In the genomic region with DNA sequence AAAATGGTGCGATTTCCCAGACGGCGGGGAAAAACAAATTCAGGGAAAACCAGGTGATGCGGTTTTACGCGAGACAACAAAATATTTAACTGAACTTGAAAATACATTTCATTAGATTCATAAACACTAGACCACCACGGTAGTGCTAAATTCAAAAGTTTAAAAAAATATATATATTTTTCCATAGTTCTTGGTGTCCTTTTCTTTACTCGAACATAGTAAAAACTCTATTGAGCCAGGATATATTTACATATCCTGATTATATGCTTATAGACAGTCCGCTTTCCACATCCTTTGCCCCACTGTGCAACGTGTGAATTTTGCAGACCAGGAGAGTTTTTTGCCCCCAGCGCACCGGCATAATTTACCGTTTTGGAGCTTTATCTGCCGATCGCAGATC, we compare ENCODE assay signal across 1 fruit fly cellular context.
TF ChIP-seq lines count a peak whose summit lies in the region.

No protein-coding gene starts in this region.

TF ChIP-seq in whole organism, embryonic, 481 proteins besides CTCF, POLR2A, EP300 and RAD21 (continued from another document and continues in another):
- TF ChIP-seq CG34376 (GFP tag; optimal IDR thresholded peaks at IDR 0.05; lab: Kevin White, UChicago) (no peak), ems (GFP tag; optimal IDR thresholded peaks at IDR 0.05; lab: Kevin White, UChicago) (no peak), vvl (GFP tag; IDR thresholded peaks at IDR 0.05; lab: Robert Waterston, UW) (no peak), CG17829 (tag; optimal IDR thresholded peaks at IDR 0.05; lab: Kevin White, UChicago) (peak; percentile 7), CG17912 (GFP tag; optimal IDR thresholded peaks at IDR 0.05; lab: Kevin White, UChicago) (no peak), tx (GFP tag; optimal IDR thresholded peaks at IDR 0.05; lab: Kevin White, UChicago) (no peak), CG4328 (GFP tag; optimal IDR thresholded peaks at IDR 0.05; lab: Kevin White, UChicago) (no peak), CG13775 (GFP tag; optimal IDR thresholded peaks at IDR 0.05; lab: Kevin White, UChicago) (no peak), CG5180 (GFP tag; optimal IDR thresholded peaks at IDR 0.05; lab: Kevin White, UChicago) (no peak), Hr51 (GFP tag; optimal IDR thresholded peaks at IDR 0.05; lab: Kevin White, UChicago) (peak in 1 of 2 experiments; percentile 33), CG42726 (GFP tag; IDR thresholded peaks at IDR 0.05; lab: Robert Waterston, UW; ENCODE audit: partially characterized antibody) (no peak), HLH4C (GFP tag; IDR thresholded peaks at IDR 0.05; lab: Robert Waterston, UW; ENCODE audit: partially characterized antibody) (no peak), Nf-YA (GFP tag; IDR thresholded peaks at IDR 0.05; lab: Robert Waterston, UW) (no peak), gt (GFP tag; IDR thresholded peaks at IDR 0.05; lab: Robert Waterston, UW) (no peak), CG7928 (GFP tag; optimal IDR thresholded peaks at IDR 0.05; lab: Kevin White, UChicago) (no peak), schlank (tag; optimal IDR thresholded peaks at IDR 0.05; lab: Kevin White, UChicago) (no peak), CG4707 (GFP tag; optimal IDR thresholded peaks at IDR 0.05; lab: Kevin White, UChicago) (no peak), Optix (GFP tag; IDR thresholded peaks at IDR 0.05; lab: Robert Waterston, UW) (no peak), CG15269 (tag; optimal IDR thresholded peaks at IDR 0.05; lab: Kevin White, UChicago) (peak; percentile 30), ac (GFP tag; optimal IDR thresholded peaks at IDR 0.05; lab: Kevin White, UChicago) (no peak), toy (GFP tag; IDR thresholded peaks at IDR 0.05; lab: Robert Waterston, UW) (no peak), CG31365 (tag; optimal IDR thresholded peaks at IDR 0.05; lab: Kevin White, UChicago) (no peak), Myb (GFP tag; optimal IDR thresholded peaks at IDR 0.05; lab: Kevin White, UChicago) (no peak), CG9817 (tag; optimal IDR thresholded peaks at IDR 0.05; lab: Kevin White, UChicago) (no peak), sens (GFP tag; lab: Kevin White, UChicago) (peak; percentile 79), gro (GFP tag; optimal IDR thresholded peaks at IDR 0.05; lab: Kevin White, UChicago) (no peak), crol (GFP tag; IDR thresholded peaks at IDR 0.05; lab: Robert Waterston, UW) (no peak), fu2 (GFP tag; optimal IDR thresholded peaks at IDR 0.05; lab: Kevin White, UChicago) (no peak), CG12071 (GFP tag; optimal IDR thresholded peaks at IDR 0.05; lab: Kevin White, UChicago) (no peak), Dfd (GFP tag; optimal IDR thresholded peaks at IDR 0.05; lab: Kevin White, UChicago) (no peak), pita (GFP tag; optimal IDR thresholded peaks at IDR 0.05; lab: Kevin White, UChicago) (no peak), dm (GFP tag; optimal IDR thresholded peaks at IDR 0.05; lab: Kevin White, UChicago) (no peak), Poxn (GFP tag; IDR thresholded peaks at IDR 0.05; lab: Robert Waterston, UW) (no peak), eyg (GFP tag; optimal IDR thresholded peaks at IDR 0.05; lab: Kevin White, UChicago) (no peak), CG12155 (GFP tag; optimal IDR thresholded peaks at IDR 0.05; lab: Kevin White, UChicago) (no peak), mld (GFP tag; IDR thresholded peaks at IDR 0.05; lab: Robert Waterston, UW; ENCODE audit: partially characterized antibody) (no peak), sr (GFP tag; IDR thresholded peaks at IDR 0.05; lab: Robert Waterston, UW) (no peak), kni (GFP tag; optimal IDR thresholded peaks at IDR 0.05; lab: Kevin White, UChicago) (no peak), E2f2 (GFP tag; IDR thresholded peaks at IDR 0.05; lab: Robert Waterston, UW) (no peak), ind (GFP tag; optimal IDR thresholded peaks at IDR 0.05; lab: Kevin White, UChicago) (peak; percentile 4), HLH3B (GFP tag; IDR thresholded peaks at IDR 0.05; lab: Robert Waterston, UW) (peak; percentile 40; the same call in 1 of the 2 replicates), maf-S (GFP tag; optimal IDR thresholded peaks at IDR 0.05; lab: Kevin White, UChicago) (no peak), pan (optimal IDR thresholded peaks at IDR 0.05; lab: Kevin White, UChicago) (no peak), pan (GFP tag; optimal IDR thresholded peaks at IDR 0.05 in 1 of 2, IDR thresholded peaks at IDR 0.05 in 1 of 2) (no peak), CG12104 (GFP tag; optimal IDR thresholded peaks at IDR 0.05; lab: Kevin White, UChicago) (no peak), Sin3A (optimal IDR thresholded peaks at IDR 0.05; lab: Kevin White, UChicago) (no peak), grn (GFP tag; optimal IDR thresholded peaks at IDR 0.05; lab: Kevin White, UChicago) (no peak), CG16813 (GFP tag; IDR thresholded peaks at IDR 0.05; lab: Robert Waterston, UW; ENCODE audit: partially characterized antibody) (no peak), CG13624 (GFP tag; optimal IDR thresholded peaks at IDR 0.05; lab: Kevin White, UChicago) (no peak), Fer3 (tag; optimal IDR thresholded peaks at IDR 0.05; lab: Kevin White, UChicago) (no peak), ato (GFP tag; IDR thresholded peaks at IDR 0.05; lab: Robert Waterston, UW; ENCODE audit: partially characterized antibody) (no peak), tgo (GFP tag; IDR thresholded peaks at IDR 0.05; lab: Robert Waterston, UW) (no peak), CG10147 (GFP tag; optimal IDR thresholded peaks at IDR 0.05; lab: Kevin White, UChicago) (no peak), sqz (GFP tag; optimal IDR thresholded peaks at IDR 0.05; lab: Kevin White, UChicago) (no peak), Adf1 (GFP tag; IDR thresholded peaks at IDR 0.05; lab: Robert Waterston, UW) (no peak), twi (tag; optimal IDR thresholded peaks at IDR 0.05; lab: Kevin White, UChicago) (no peak), Atf3 (GFP tag; optimal IDR thresholded peaks at IDR 0.05; lab: Kevin White, UChicago) (no peak), CG10321 (GFP tag; IDR thresholded peaks at IDR 0.05; lab: Robert Waterston, UW) (no peak), CG18599 (GFP tag; optimal IDR thresholded peaks at IDR 0.05; lab: Kevin White, UChicago) (no peak), chn (GFP tag; optimal IDR thresholded peaks at IDR 0.05; lab: Kevin White, UChicago) (no peak), row (GFP tag; IDR thresholded peaks at IDR 0.05; lab: Robert Waterston, UW) (peak; percentile 48), CkIIα-i1 (GFP tag; IDR thresholded peaks at IDR 0.05; lab: Robert Waterston, UW) (no peak), CG30403 (GFP tag; optimal IDR thresholded peaks at IDR 0.05; lab: Kevin White, UChicago) (peak; percentile 43), Deaf1 (tag; optimal IDR thresholded peaks at IDR 0.05; lab: Kevin White, UChicago) (no peak), CoRest (tag; optimal IDR thresholded peaks at IDR 0.05; lab: Kevin White, UChicago) (peak; percentile 3), sug (tag; optimal IDR thresholded peaks at IDR 0.05; lab: Kevin White, UChicago) (no peak), CG9727 (GFP tag; optimal IDR thresholded peaks at IDR 0.05; lab: Kevin White, UChicago) (peak; percentile 18), yki (optimal IDR thresholded peaks at IDR 0.05; lab: Kevin White, UChicago) (no peak), abd-A (tag; optimal IDR thresholded peaks at IDR 0.05; lab: Kevin White, UChicago) (no peak), Jarid2 (GFP tag; optimal IDR thresholded peaks at IDR 0.05; lab: Kevin White, UChicago) (no peak), aop (GFP tag; IDR thresholded peaks at IDR 0.05; lab: Robert Waterston, UW) (no peak), Fer2 (tag; optimal IDR thresholded peaks at IDR 0.05; lab: Kevin White, UChicago) (no peak), ranshi (GFP tag; IDR thresholded peaks at IDR 0.05; lab: Robert Waterston, UW) (no peak), Mes4 (GFP tag; optimal IDR thresholded peaks at IDR 0.05; lab: Kevin White, UChicago) (no peak), Dip3 (GFP tag; optimal IDR thresholded peaks at IDR 0.05; lab: Kevin White, UChicago) (no peak), trh (GFP tag; optimal IDR thresholded peaks at IDR 0.05; lab: Kevin White, UChicago) (no peak), Bdp1 (GFP tag; optimal IDR thresholded peaks at IDR 0.05; lab: Kevin White, UChicago) (no peak), ara (GFP tag; IDR thresholded peaks at IDR 0.05; lab: Robert Waterston, UW) (no peak), B-H2 (GFP tag; optimal IDR thresholded peaks at IDR 0.05; lab: Kevin White, UChicago) (no peak), CG7271 (tag; optimal IDR thresholded peaks at IDR 0.05; lab: Kevin White, UChicago) (no peak), bbx (GFP tag; IDR thresholded peaks at IDR 0.05; lab: Robert Waterston, UW; ENCODE audit: partially characterized antibody) (no peak), CG8089 (GFP tag; optimal IDR thresholded peaks at IDR 0.05; lab: Kevin White, UChicago) (no peak), cas (GFP tag; IDR thresholded peaks at IDR 0.05; lab: Robert Waterston, UW) (no peak), CG2129 (GFP tag; IDR thresholded peaks at IDR 0.05; lab: Robert Waterston, UW; ENCODE audit: partially characterized antibody) (no peak), cg (GFP tag; optimal IDR thresholded peaks at IDR 0.05; lab: Kevin White, UChicago) (no peak), Usf (GFP tag; optimal IDR thresholded peaks at IDR 0.05; lab: Kevin White, UChicago) (no peak), CG4404 (GFP tag; IDR thresholded peaks at IDR 0.05; lab: Robert Waterston, UW) (no peak), crc (GFP tag; optimal IDR thresholded peaks at IDR 0.05; lab: Kevin White, UChicago) (no peak), CG14965 (GFP tag; optimal IDR thresholded peaks at IDR 0.05; lab: Kevin White, UChicago; ENCODE audit: borderline replicate concordance) (no peak), CG6654 (GFP tag; optimal IDR thresholded peaks at IDR 0.05; lab: Kevin White, UChicago) (no peak), CG17359 (tag; optimal IDR thresholded peaks at IDR 0.05; lab: Kevin White, UChicago) (peak; percentile 17), CG8388 (GFP tag; optimal IDR thresholded peaks at IDR 0.05; lab: Kevin White, UChicago) (no peak), Hand (GFP tag; optimal IDR thresholded peaks at IDR 0.05; lab: Kevin White, UChicago) (no peak), lab (GFP tag; optimal IDR thresholded peaks at IDR 0.05; lab: Kevin White, UChicago) (peak; percentile 8), H2.0 (GFP tag; IDR thresholded peaks at IDR 0.05; lab: Robert Waterston, UW) (0 out of 2 replicates have a peak, but pooled peaks have one; percentile 32), Ptx1 (GFP tag; IDR thresholded peaks at IDR 0.05; lab: Robert Waterston, UW) (no peak), pnt (GFP tag; optimal IDR thresholded peaks at IDR 0.05; lab: Kevin White, UChicago) (no peak), NK7.1 (GFP tag; optimal IDR thresholded peaks at IDR 0.05; lab: Kevin White, UChicago) (no peak), Sry-δ (GFP tag; optimal IDR thresholded peaks at IDR 0.05; lab: Kevin White, UChicago) (no peak), CG9437 (GFP tag; optimal IDR thresholded peaks at IDR 0.05; lab: Kevin White, UChicago) (peak; percentile 12), esg (GFP tag; conservative IDR thresholded peaks at IDR 0.05; lab: Robert Waterston, UW) (no peak), chinmo (GFP tag; IDR thresholded peaks at IDR 0.05; lab: Robert Waterston, UW; ENCODE audit: partially characterized antibody) (no peak), cad (GFP tag; optimal IDR thresholded peaks at IDR 0.05; lab: Kevin White, UChicago) (no peak), bsh (GFP tag; optimal IDR thresholded peaks at IDR 0.05; lab: Kevin White, UChicago) (peak; percentile 1 to 23), CG30431 (GFP tag; optimal IDR thresholded peaks at IDR 0.05; lab: Kevin White, UChicago) (no peak), cwo (GFP tag; optimal IDR thresholded peaks at IDR 0.05; lab: Kevin White, UChicago) (no peak), CG14441 (GFP tag; IDR thresholded peaks at IDR 0.05; lab: Robert Waterston, UW) (0 out of 2 replicates have a peak, but pooled peaks have one; percentile 10), CG2120 (GFP tag; optimal IDR thresholded peaks at IDR 0.05; lab: Kevin White, UChicago) (no peak), repo (GFP tag; optimal IDR thresholded peaks at IDR 0.05; lab: Kevin White, UChicago) (no peak), PHDP (tag; optimal IDR thresholded peaks at IDR 0.05; lab: Kevin White, UChicago) (peak; percentile 4), Sox102F (GFP tag; optimal IDR thresholded peaks at IDR 0.05; lab: Kevin White, UChicago) (peak; percentile 54), klu (GFP tag; IDR thresholded peaks at IDR 0.05; lab: Robert Waterston, UW) (no peak), jumu (GFP tag; optimal IDR thresholded peaks at IDR 0.05; lab: Kevin White, UChicago) (no peak), nmo (GFP tag; optimal IDR thresholded peaks at IDR 0.05; lab: Kevin White, UChicago) (peak; percentile 29), otp (GFP tag; IDR thresholded peaks at IDR 0.05; lab: Robert Waterston, UW) (no peak), CG16815 (GFP tag; optimal IDR thresholded peaks at IDR 0.05; lab: Kevin White, UChicago) (no peak), disco-r (GFP tag; optimal IDR thresholded peaks at IDR 0.05; lab: Kevin White, UChicago) (no peak), pum (GFP tag; optimal IDR thresholded peaks at IDR 0.05; lab: Kevin White, UChicago) (no peak), CG14667 (GFP tag; IDR thresholded peaks at IDR 0.05; lab: Robert Waterston, UW) (no peak), CG10565 (GFP tag; optimal IDR thresholded peaks at IDR 0.05; lab: Kevin White, UChicago) (no peak), sim (GFP tag; IDR thresholded peaks at IDR 0.05; lab: Robert Waterston, UW) (no peak), inv (GFP tag; IDR thresholded peaks at IDR 0.05; lab: Robert Waterston, UW; ENCODE audit: partially characterized antibody) (no peak), CG12769 (tag; optimal IDR thresholded peaks at IDR 0.05; lab: Kevin White, UChicago) (no peak), CG13894 (tag; optimal IDR thresholded peaks at IDR 0.05; lab: Kevin White, UChicago) (no peak), dysf (GFP tag; IDR thresholded peaks at IDR 0.05; lab: Robert Waterston, UW) (0 out of 3 replicates have a peak, but pooled peaks have one; percentile 29), Pdp1 (GFP tag; optimal IDR thresholded peaks at IDR 0.05; lab: Kevin White, UChicago) (no peak), CG7556 (GFP tag; optimal IDR thresholded peaks at IDR 0.05; lab: Kevin White, UChicago) (peak; percentile 7), Nf-YB (GFP tag; optimal IDR thresholded peaks at IDR 0.05; lab: Kevin White, UChicago) (no peak), CG10543 (GFP tag; optimal IDR thresholded peaks at IDR 0.05; lab: Kevin White, UChicago) (no peak), CG13287 (GFP tag; IDR thresholded peaks at IDR 0.05; lab: Robert Waterston, UW; ENCODE audit: partially characterized antibody) (no peak), CG11504 (tag; optimal IDR thresholded peaks at IDR 0.05; lab: Kevin White, UChicago) (peak; percentile 58), psq (GFP tag; optimal IDR thresholded peaks at IDR 0.05; lab: Kevin White, UChicago) (no peak), Asciz (GFP tag; optimal IDR thresholded peaks at IDR 0.05; lab: Kevin White, UChicago) (no peak)
